Fruit fly (Drosophila melanogaster) whole organism, embryonic: ENCODE measurements around the gene CG5386.

Source experiments
- Bgb ChIP-seq: fragments of 200-800 bp; sonication (Bioruptor generic); IDR thresholded peaks from 2 replicates; pipeline ENCODE4 v1.3.6; 2022; ENCODE audit warnings: missing biosample characterization, missing genetic modification characterization; ENCODE audit not compliant: partially characterized antibody
- CG13424 ChIP-seq: fragments of 200-800 bp; sonication (Bioruptor generic); optimal IDR thresholded peaks from 2 replicates; lab custom pipeline; 2019; ENCODE audit warnings: missing biosample characterization, mild to moderate bottlenecking, missing genetic modification characterization, moderate library complexity
- CG13894 ChIP-seq: fragments of 200-800 bp; sonication (Bioruptor generic); optimal IDR thresholded peaks from 3 replicates; lab custom pipeline; 2018; ENCODE audit warnings: missing biosample characterization, mild to moderate bottlenecking, missing genetic modification characterization, moderate library complexity
- CG14667 ChIP-seq: fragments of 200-800 bp; sonication (Bioruptor generic); IDR thresholded peaks from 2 replicates; pipeline ENCODE4 v1.3.6; 2022; ENCODE audit warnings: missing biosample characterization, missing genetic modification characterization
- CG1529 ChIP-seq: fragments of 200-800 bp; sonication (Bioruptor generic); optimal IDR thresholded peaks from 3 replicates; lab custom pipeline; 2018; ENCODE audit warnings: missing biosample characterization, missing genetic modification characterization
- CG15514 ChIP-seq: fragments of 200-800 bp; sonication (Bioruptor generic); optimal IDR thresholded peaks from 3 replicates; lab custom pipeline; 2017; ENCODE audit warnings: missing biosample characterization, missing genetic modification characterization, mild to moderate bottlenecking, moderate library complexity, missing genetic modification reagents
- CG2202 ChIP-seq: fragments of 200-800 bp; sonication (Bioruptor generic); optimal IDR thresholded peaks from 2 replicates; lab custom pipeline; 2018; ENCODE audit warnings: missing biosample characterization, mild to moderate bottlenecking, missing genetic modification characterization
- CG30403 ChIP-seq: fragments of 200-800 bp; sonication (Bioruptor generic); optimal IDR thresholded peaks from 3 replicates; lab custom pipeline; 2016; ENCODE audit warnings: missing biosample characterization, missing genetic modification characterization
- CG3065 ChIP-seq: fragments of 200-800 bp; sonication (Bioruptor generic); optimal IDR thresholded peaks from 2 replicates; lab custom pipeline; 2016; ENCODE audit warnings: missing biosample characterization, missing genetic modification characterization
- CG3407 ChIP-seq: fragments of 200-800 bp; sonication (Bioruptor generic); optimal IDR thresholded peaks from 2 replicates; lab custom pipeline; 2018; ENCODE audit warnings: missing biosample characterization, mild to moderate bottlenecking, missing genetic modification characterization
- CG42726 ChIP-seq: fragments of 200-800 bp; sonication (Bioruptor generic); IDR thresholded peaks from 2 replicates; pipeline ENCODE4 v1.3.6; 2022; ENCODE audit warnings: missing biosample characterization, missing genetic modification characterization; ENCODE audit not compliant: partially characterized antibody
- CG4820 ChIP-seq: fragments of 200-800 bp; sonication (Bioruptor generic); optimal IDR thresholded peaks from 3 replicates; lab custom pipeline; 2016; ENCODE audit warnings: missing biosample characterization, missing genetic modification characterization
- CG4854 ChIP-seq: fragments of 200-800 bp; sonication (Bioruptor generic); optimal IDR thresholded peaks from 2 replicates; lab custom pipeline; 2016; ENCODE audit warnings: missing biosample characterization, missing genetic modification characterization, inconsistent platforms
- CG6813 ChIP-seq: fragments of 200-800 bp; sonication (Bioruptor generic); optimal IDR thresholded peaks from 2 replicates; lab custom pipeline; 2017; ENCODE audit warnings: missing biosample characterization, missing genetic modification characterization, mild to moderate bottlenecking, moderate library complexity, missing genetic modification reagents
- CG7357 ChIP-seq: fragments of 200-800 bp; sonication (Bioruptor generic); IDR thresholded peaks from 3 replicates; pipeline ENCODE4 v1.3.6; 2022; ENCODE audit warnings: missing biosample characterization, missing genetic modification characterization
- CG8388 ChIP-seq: fragments of 200-800 bp; sonication (Bioruptor generic); optimal IDR thresholded peaks from 2 replicates; lab custom pipeline; 2019; ENCODE audit warnings: missing biosample characterization, mild to moderate bottlenecking, missing genetic modification characterization, moderate library complexity
- CG9609 ChIP-seq: fragments of 200-800 bp; sonication (Bioruptor generic); optimal IDR thresholded peaks from 3 replicates; lab custom pipeline; 2016; ENCODE audit warnings: missing biosample characterization, missing genetic modification characterization
- CG9876 ChIP-seq: fragments of 200-800 bp; sonication (Bioruptor generic); optimal IDR thresholded peaks from 2 replicates; lab custom pipeline; 2016; ENCODE audit warnings: missing biosample characterization, missing genetic modification characterization
- Chrac-16 ChIP-seq: fragments of 200-800 bp; sonication (Bioruptor generic); optimal IDR thresholded peaks from 3 replicates; lab custom pipeline; 2016; ENCODE audit warnings: missing biosample characterization, missing genetic modification characterization
- Dbx ChIP-seq: fragments of 200-800 bp; sonication (Bioruptor generic); IDR thresholded peaks from 3 replicates; pipeline ENCODE4 v1.3.6; 2022; ENCODE audit warnings: missing biosample characterization, missing genetic modification characterization
- Dek ChIP-seq: fragments of 200-800 bp; sonication (Bioruptor generic); optimal IDR thresholded peaks from 3 replicates; lab custom pipeline; 2019; ENCODE audit warnings: missing biosample characterization, mild to moderate bottlenecking, missing genetic modification characterization, moderate library complexity
- Dip2 ChIP-seq: fragments of 200-800 bp; sonication (Bioruptor generic); IDR thresholded peaks from 2 replicates; pipeline ENCODE4 v1.3.6; 2022; ENCODE audit warnings: missing biosample characterization, missing genetic modification characterization
- Dll ChIP-seq: fragments of 200-800 bp; sonication (Bioruptor generic); IDR thresholded peaks from 4 replicates; pipeline ENCODE4 v1.3.6; 2022; ENCODE audit warnings: missing biosample characterization, missing genetic modification characterization; ENCODE audit not compliant: partially characterized antibody
- Dp ChIP-seq: fragments of 200-800 bp; sonication (Bioruptor generic); optimal IDR thresholded peaks from 2 replicates; lab custom pipeline; 2018; ENCODE audit warnings: missing biosample characterization, mild to moderate bottlenecking, missing genetic modification characterization, moderate library complexity
- E2f1 ChIP-seq: fragments of 200-800 bp; sonication (Bioruptor generic); IDR thresholded peaks from 2 replicates; pipeline ENCODE4 v1.3.6; 2022; ENCODE audit warnings: missing biosample characterization, missing genetic modification characterization
- Gsc ChIP-seq: fragments of 200-800 bp; sonication (Bioruptor generic); IDR thresholded peaks from 2 replicates; pipeline ENCODE4 v1.3.6; 2022; ENCODE audit warnings: missing biosample characterization, missing genetic modification characterization
- HLH54F ChIP-seq: fragments of 200-800 bp; sonication (Bioruptor generic); optimal IDR thresholded peaks from 3 replicates; lab custom pipeline; 2016; ENCODE audit warnings: missing biosample characterization, missing genetic modification characterization
- Hand ChIP-seq: fragments of 200-800 bp; sonication (Bioruptor generic); optimal IDR thresholded peaks from 2 replicates; lab custom pipeline; 2017; ENCODE audit warnings: mild to moderate bottlenecking, missing biosample characterization, missing genetic modification reagents, missing genetic modification characterization
- Hey ChIP-seq: fragments of 200-800 bp; sonication (Bioruptor generic); optimal IDR thresholded peaks from 3 replicates; lab custom pipeline; 2018; ENCODE audit warnings: missing biosample characterization, mild to moderate bottlenecking, missing genetic modification characterization
- Hmx ChIP-seq: fragments of 200-800 bp; sonication (Bioruptor generic); optimal IDR thresholded peaks from 2 replicates; lab custom pipeline; 2016; ENCODE audit warnings: missing biosample characterization, missing genetic modification characterization
- Med ChIP-seq: fragments of 200-800 bp; sonication (Bioruptor generic); peaks from one replicate; lab custom pipeline; 2016; ENCODE audit warnings: missing biosample characterization, missing genetic modification characterization, mild to moderate bottlenecking, inconsistent platforms, moderate library complexity
- Sin3A ChIP-seq: fragments of >200 bp; optimal IDR thresholded peaks from 2 replicates; lab custom pipeline; 2018
- Stat92E ChIP-seq, 3 experiments: fragments of >200 bp in 2 of 3; fragments of 200-800 bp in 1 of 3; sonication (Bioruptor generic) in 1 of 3; optimal IDR thresholded peaks; 2 replicates each; lab custom pipeline; 2017 to 2019; ENCODE audit warnings: missing biosample characterization in 3 of 3, missing genetic modification characterization in 3 of 3, mild to moderate bottlenecking in 1 of 3, moderate library complexity in 1 of 3
- bsh ChIP-seq, 2 experiments: fragments of 200-800 bp; sonication (Bioruptor generic); optimal IDR thresholded peaks; 2 replicates each; lab custom pipeline; 2017 to 2018; ENCODE audit warnings: mild to moderate bottlenecking in 2 of 2, missing biosample characterization in 2 of 2, missing genetic modification characterization in 2 of 2, moderate library complexity in 1 of 2
- cad ChIP-seq: fragments of >200 bp; optimal IDR thresholded peaks from 2 replicates; lab custom pipeline; 2017; ENCODE audit warnings: missing biosample characterization, missing genetic modification characterization
- dati ChIP-seq: fragments of 200-800 bp; sonication (Bioruptor generic); IDR thresholded peaks from 2 replicates; pipeline ENCODE4 v1.3.6; 2022; ENCODE audit warnings: missing biosample characterization, missing genetic modification characterization
- dpn ChIP-seq, 2 experiments: fragments of 200-800 bp; sonication (Bioruptor generic); optimal IDR thresholded peaks; 3 replicates each; lab custom pipeline; 2016; ENCODE audit warnings: missing biosample characterization in 2 of 2, missing genetic modification characterization in 2 of 2
- dysf ChIP-seq: fragments of 200-800 bp; sonication (Bioruptor generic); IDR thresholded peaks from 3 replicates; pipeline ENCODE4 v1.3.6; 2022; ENCODE audit warnings: missing biosample characterization, missing genetic modification characterization
- emc ChIP-seq: fragments of 200-800 bp; sonication (Bioruptor generic); optimal IDR thresholded peaks from 2 replicates; lab custom pipeline; 2016; ENCODE audit warnings: missing biosample characterization, missing genetic modification characterization
- exex ChIP-seq: fragments of 200-800 bp; sonication (Bioruptor generic); optimal IDR thresholded peaks from 4 replicates; lab custom pipeline; 2018; ENCODE audit warnings: missing biosample characterization, mild to moderate bottlenecking, missing genetic modification characterization, moderate library complexity
- eyg ChIP-seq: fragments of 200-800 bp; sonication (Bioruptor generic); optimal IDR thresholded peaks from 3 replicates; lab custom pipeline; 2016; ENCODE audit warnings: missing biosample characterization, missing genetic modification characterization
- gcm ChIP-seq: fragments of 200-800 bp; sonication (Bioruptor generic); optimal IDR thresholded peaks from 2 replicates; lab custom pipeline; 2019; ENCODE audit warnings: missing biosample characterization, mild to moderate bottlenecking, missing genetic modification characterization, moderate library complexity
- gsb-n ChIP-seq: fragments of 200-800 bp; sonication (Bioruptor generic); optimal IDR thresholded peaks from 3 replicates; lab custom pipeline; 2018; ENCODE audit warnings: missing biosample characterization, mild to moderate bottlenecking, missing genetic modification characterization
- kni ChIP-seq: fragments of 200-800 bp; sonication (Bioruptor generic); optimal IDR thresholded peaks from 3 replicates; lab custom pipeline; 2017; ENCODE audit warnings: mild to moderate bottlenecking, missing biosample characterization, missing genetic modification reagents, missing genetic modification characterization
- mld ChIP-seq: fragments of 200-800 bp; sonication (Bioruptor generic); IDR thresholded peaks from 3 replicates; pipeline ENCODE4 v1.3.6; 2022; ENCODE audit warnings: missing biosample characterization, missing genetic modification characterization; ENCODE audit not compliant: partially characterized antibody
- nom ChIP-seq: fragments of 200-800 bp; sonication (Bioruptor generic); optimal IDR thresholded peaks from 2 replicates; lab custom pipeline; 2017; ENCODE audit warnings: missing biosample characterization, missing genetic modification characterization, mild to moderate bottlenecking, moderate library complexity, missing genetic modification reagents
- pros ChIP-seq: fragments of 200-800 bp; sonication (Bioruptor generic); optimal IDR thresholded peaks from 3 replicates; lab custom pipeline; 2019; ENCODE audit warnings: missing biosample characterization, mild to moderate bottlenecking, missing genetic modification characterization, moderate library complexity
- ttk ChIP-seq: fragments of 200-800 bp; sonication (Bioruptor generic); IDR thresholded peaks from 2 replicates; pipeline ENCODE4 v2.1.2; 2022; ENCODE audit warnings: missing biosample characterization, missing genetic modification characterization
- vvl ChIP-seq: fragments of 200-800 bp; sonication (Bioruptor generic); IDR thresholded peaks from 2 replicates; pipeline ENCODE4 v1.3.6; 2022; ENCODE audit warnings: missing biosample characterization, missing genetic modification characterization
- wdn ChIP-seq: fragments of 200-800 bp; sonication (Bioruptor generic); IDR thresholded peaks from 2 replicates; pipeline ENCODE4 v1.3.6; 2022; ENCODE audit warnings: missing biosample characterization, missing genetic modification characterization

CG5386 gene

DNA sequence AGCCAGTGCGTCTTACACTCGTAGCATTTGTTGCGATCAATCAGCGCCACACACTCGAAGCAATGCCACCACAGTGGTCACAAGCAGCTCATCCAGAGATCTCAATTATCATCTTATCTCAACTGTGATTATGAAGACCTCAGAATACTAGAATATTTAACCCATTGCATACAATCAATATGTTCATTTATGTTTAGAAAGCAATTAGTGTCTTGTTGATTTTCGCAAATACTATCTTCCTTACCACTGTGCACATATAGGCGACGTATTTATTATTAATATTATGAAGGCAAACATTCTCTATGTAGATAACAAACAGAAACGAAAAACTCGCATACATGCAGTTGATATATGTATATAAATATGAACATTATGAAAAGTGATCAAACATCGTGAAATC lies 16.8 kb upstream of the CG5386 start (continued):
- TF ChIP-seq CG8388 (GFP tag; lab: Kevin White, UChicago) (peak; percentile 37), dysf (peak; percentile 82), CG30403 (GFP tag; lab: Kevin White, UChicago) (peak; percentile 39), Bgb (no peak), CG3407 (peak; percentile 83), CG4820 (GFP tag; lab: Kevin White, UChicago) (peak; percentile 79), gsb-n (tag; lab: Kevin White, UChicago) (peak; percentile 74), HLH54F (GFP tag; lab: Kevin White, UChicago) (peak; percentile 9), CG1529 (peak; percentile 81), Hand (GFP tag; lab: Kevin White, UChicago) (no peak), CG3065 (GFP tag; lab: Kevin White, UChicago) (peak; percentile 48), Dll (GFP tag; lab: Robert Waterston, UW) (no peak), Dp (GFP tag; lab: Kevin White, UChicago) (no peak), Hey (tag; lab: Kevin White, UChicago) (no peak), Chrac-16 (GFP tag; lab: Kevin White, UChicago) (peak; percentile 32), CG13424 (tag; lab: Kevin White, UChicago) (peak; percentile 72), CG9876 (GFP tag; lab: Kevin White, UChicago) (peak; percentile 6), CG2202 (tag; lab: Kevin White, UChicago) (peak; percentile 82), cad (GFP tag; lab: Kevin White, UChicago) (no peak), emc (GFP tag; lab: Kevin White, UChicago) (no peak), mld (GFP tag; lab: Robert Waterston, UW) (no peak), nom (peak; percentile 44), E2f1 (GFP tag; lab: Robert Waterston, UW) (peak; percentile 63), ttk (peak; percentile 72), exex (tag; lab: Kevin White, UChicago) (peak; percentile 41), vvl (peak; percentile 87), gcm (peak; percentile 57), CG14667 (GFP tag; lab: Robert Waterston, UW) (peak; percentile 57), Dip2 (GFP tag; lab: Robert Waterston, UW) (no peak), eyg (GFP tag; lab: Kevin White, UChicago) (peak; percentile 5), Stat92E (GFP tag; optimal IDR thresholded peaks at IDR 0.05; lab: Kevin White, UChicago) (peak in 1 of 3 experiments; percentile 15), CG13894 (tag; lab: Kevin White, UChicago) (no peak), pros (no peak), Hmx (GFP tag; lab: Kevin White, UChicago) (no peak), bsh (GFP tag; optimal IDR thresholded peaks at IDR 0.05; lab: Kevin White, UChicago) (peak; percentile 46 to 94), Gsc (GFP tag; lab: Robert Waterston, UW) (no peak), CG4854 (GFP tag; lab: Kevin White, UChicago) (peak; percentile 62), kni (GFP tag; lab: Kevin White, UChicago) (peak; percentile 78), CG42726 (GFP tag; lab: Robert Waterston, UW) (no peak), CG6813 (peak; percentile 86), dpn (GFP tag; optimal IDR thresholded peaks at IDR 0.05; lab: Kevin White, UChicago) (peak in 1 of 2 experiments; percentile 64), Sin3A (lab: Kevin White, UChicago) (no peak), wdn (GFP tag; lab: Robert Waterston, UW) (0 out of 2 replicates have a peak, but pooled peaks have one; percentile 11), Dek (peak; percentile 17), CG9609 (GFP tag; lab: Kevin White, UChicago) (peak; percentile 23), CG15514 (GFP tag; lab: Kevin White, UChicago) (peak; percentile 32), Med (GFP tag; lab: Kevin White, UChicago) (peak; percentile 76), Dbx (0 out of 3 replicates have a peak, but pooled peaks have one; percentile 25), dati (GFP tag; lab: Robert Waterston, UW) (no peak), CG7357 (GFP tag; lab: Robert Waterston, UW) (peak; percentile 35; the same call in 1 of the 3 replicates)
